Worm (Caenorhabditis elegans): ENCODE measurements around the gene nstp-6.

nstp-6 gene

ce11 chrIV:3505940-3506339 lies 41.5 kb downstream of the nstp-6 start (continued):
- TF ChIP-seq B0019.2 (GFP tag; conservative IDR thresholded peaks at IDR 0.05) (no peak), sea-2 (GFP tag; IDR thresholded peaks at IDR 0.05) (no peak), rpc-1 (optimal IDR thresholded peaks at IDR 0.05) (no peak), rpc-1 (tag; optimal IDR thresholded peaks at IDR 0.05) (no peak), Y53G8AR.9 (GFP tag; conservative IDR thresholded peaks at IDR 0.05) (no peak), dpff-1 (tag; optimal IDR thresholded peaks at IDR 0.05) (no peak), hmg-1.2 (GFP tag; IDR thresholded peaks at IDR 0.05) (no peak), unc-62 (GFP tag; optimal IDR thresholded peaks at IDR 0.05) (no peak), ztf-22 (GFP tag; optimal IDR thresholded peaks at IDR 0.05) (no peak), efl-1 (GFP tag; optimal IDR thresholded peaks at IDR 0.05) (no peak), Y56A3A.18 (GFP tag; IDR thresholded peaks at IDR 0.05) (no peak), egl-44 (GFP tag; IDR thresholded peaks at IDR 0.05) (no peak), lag-1 (GFP tag; IDR thresholded peaks at IDR 0.05) (no peak), hsf-1 (GFP tag; IDR thresholded peaks at IDR 0.05) (no peak), nhr-90 (tag; optimal IDR thresholded peaks at IDR 0.05) (no peak), lin-40 (tag; optimal IDR thresholded peaks at IDR 0.05) (no peak), F10E7.11 (tag; optimal IDR thresholded peaks at IDR 0.05) (no peak), ceh-58 (GFP tag; IDR thresholded peaks at IDR 0.05) (no peak), rcor-1 (GFP tag; IDR thresholded peaks at IDR 0.05) (0 out of 2 replicates have a peak, but pooled peaks have one; percentile 6), Y95B8A.8 (GFP tag; IDR thresholded peaks at IDR 0.05) (no peak), hlh-12 (tag; optimal IDR thresholded peaks at IDR 0.05) (no peak), F49E8.2 (tag; optimal IDR thresholded peaks at IDR 0.05; ENCODE audit: insufficient read depth) (no peak), attf-6 (GFP tag; IDR thresholded peaks at IDR 0.05) (no peak), akir-1 (GFP tag; optimal IDR thresholded peaks at IDR 0.05) (no peak), snpc-4 (GFP tag; optimal IDR thresholded peaks at IDR 0.05) (peak; percentile 26), snpc-4 (tag; optimal IDR thresholded peaks at IDR 0.05) (no peak), B0336.3 (GFP tag; IDR thresholded peaks at IDR 0.05) (peak; percentile 57)

ce11 chrIV:3504144-3504543 lies 43.3 kb downstream of the nstp-6 start, which contains the start of gene srz-83:
Gene srz-83, plus strand, starts transcription at chrIV:3504444.
- TF ChIP-seq aptf-3 (GFP tag; IDR thresholded peaks at IDR 0.05) (no peak), bed-1 (GFP tag; IDR thresholded peaks at IDR 0.05) (no peak), dox-1 (GFP tag; IDR thresholded peaks at IDR 0.05) (no peak), egrh-3 (GFP tag; IDR thresholded peaks at IDR 0.05) (no peak), rcor-1 (GFP tag; IDR thresholded peaks at IDR 0.05) (no peak), chd-7 (tag; optimal IDR thresholded peaks at IDR 0.05) (no peak), sptf-2 (GFP tag; optimal IDR thresholded peaks at IDR 0.05) (no peak), fkh-3 (tag; optimal IDR thresholded peaks at IDR 0.05) (no peak), nhr-90 (tag; optimal IDR thresholded peaks at IDR 0.05) (no peak), ets-4 (GFP tag; optimal IDR thresholded peaks at IDR 0.05) (no peak), T07F8.4 (tag; optimal IDR thresholded peaks at IDR 0.05) (no peak), B0261.1 (tag; optimal IDR thresholded peaks at IDR 0.05) (no peak), rpc-1 (optimal IDR thresholded peaks at IDR 0.05) (no peak), rpc-1 (tag; optimal IDR thresholded peaks at IDR 0.05) (no peak)

DNA sequence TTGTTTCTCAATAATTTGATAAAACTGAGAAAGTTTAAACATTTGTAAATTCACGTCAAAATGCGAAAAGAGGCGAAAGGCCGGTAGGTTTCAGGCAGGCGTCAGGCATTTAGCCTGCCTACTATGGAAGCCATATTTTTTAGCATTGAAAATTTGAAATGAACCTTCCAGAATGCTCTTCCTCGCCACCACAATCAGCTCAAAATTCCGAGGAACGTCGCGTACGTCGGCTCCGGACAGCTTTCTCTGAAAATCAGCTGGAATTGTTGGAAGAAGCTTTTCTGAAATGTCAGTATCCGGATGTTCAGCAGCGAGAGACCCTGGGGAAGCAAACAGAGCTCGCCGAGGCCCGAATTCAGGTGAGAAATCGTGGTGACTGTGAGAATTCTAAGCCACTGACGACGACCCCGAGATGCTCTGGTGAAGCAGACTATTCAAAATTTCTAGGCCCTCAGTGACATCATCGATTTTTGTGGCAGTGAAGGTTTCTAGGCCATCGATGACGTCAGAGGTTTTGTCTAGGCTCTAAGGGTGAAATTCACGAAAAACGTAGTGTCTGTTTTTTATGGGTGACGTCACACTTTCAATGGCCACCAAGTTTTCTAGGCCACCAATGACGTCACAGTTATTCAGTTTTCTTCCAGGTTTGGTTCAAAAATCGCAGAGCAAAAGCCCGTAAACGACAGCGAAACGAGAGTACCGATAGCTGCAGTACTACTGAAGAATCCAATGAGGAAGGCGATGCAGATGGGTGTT lies 45.2 kb downstream of the nstp-6 start:
- TF ChIP-seq fkh-3 (tag; optimal IDR thresholded peaks at IDR 0.05) = no peak
- TF ChIP-seq zfh-2 (GFP tag; conservative IDR thresholded peaks at IDR 0.05) = peak; percentile 47; the same call in 1 of the 2 replicates
- no peak for TF ChIP-seq ZK185.1 (tag; optimal IDR thresholded peaks at IDR 0.05; ENCODE audit: poor library complexity, severe bottlenecking)
- TF ChIP-seq ztf-26 (tag; optimal IDR thresholded peaks at IDR 0.05) = no peak
- TF ChIP-seq Y95B8A.8 (GFP tag; IDR thresholded peaks at IDR 0.05) = no peak
- TF ChIP-seq bed-2 (GFP tag; IDR thresholded peaks at IDR 0.05) = no peak
- no peak for TF ChIP-seq madf-6 (GFP tag; IDR thresholded peaks at IDR 0.05)
- TF ChIP-seq nfyb-1 (GFP tag; IDR thresholded peaks at IDR 0.05) = no peak
- TF ChIP-seq snpc-3.4 (tag; optimal IDR thresholded peaks at IDR 0.05) = no peak
- TF ChIP-seq efl-1 (GFP tag; optimal IDR thresholded peaks at IDR 0.05) = no peak
- 0 out of 2 replicates have a peak, but pooled peaks have one; percentile 35 for TF ChIP-seq ceh-58 (GFP tag; IDR thresholded peaks at IDR 0.05)

All from whole organism, young adult.